Fruit fly (Drosophila melanogaster): ENCODE data around the gene RfC4.

RfC4 gene

dm6 chr3L:4167353-4167842 is 31.6 kb upstream of the RfC4 start, which contains the start of gene mas:
mas (minus strand) TSS chr3L:4167464.
- TF ChIP-seq jim (GFP tag; optimal IDR thresholded peaks at IDR 0.05), result no peak
- TF ChIP-seq Jra (GFP tag; optimal IDR thresholded peaks at IDR 0.05), result no peak
- no peak for TF ChIP-seq lola (GFP tag; optimal IDR thresholded peaks at IDR 0.05)
- TF ChIP-seq woc (GFP tag; optimal IDR thresholded peaks at IDR 0.05), result no peak
- TF ChIP-seq brk (GFP tag; optimal IDR thresholded peaks at IDR 0.05), result no peak
- no peak for TF ChIP-seq h (GFP tag; optimal IDR thresholded peaks at IDR 0.05)
- no peak for TF ChIP-seq pan (optimal IDR thresholded peaks at IDR 0.05)
- peak; percentile 22 for TF ChIP-seq fru (GFP tag; optimal IDR thresholded peaks at IDR 0.05)
- no peak for TF ChIP-seq dsf (GFP tag; optimal IDR thresholded peaks at IDR 0.05; ENCODE audit: borderline replicate concordance)
- no peak for TF ChIP-seq psq (GFP tag; optimal IDR thresholded peaks at IDR 0.05)
- no peak for TF ChIP-seq CrebA (GFP tag; optimal IDR thresholded peaks at IDR 0.05; ENCODE audit: borderline replicate concordance)
- no peak for TF ChIP-seq usp (GFP tag; optimal IDR thresholded peaks at IDR 0.05)
- TF ChIP-seq Dif (GFP tag; optimal IDR thresholded peaks at IDR 0.05; ENCODE audit: partially characterized antibody), result peak; percentile 91
- TF ChIP-seq Hr78 (GFP tag; optimal IDR thresholded peaks at IDR 0.05), result no peak
- peak; percentile 38 to 89 for TF ChIP-seq dl (GFP tag; optimal IDR thresholded peaks at IDR 0.05; ENCODE audit: insufficient read depth in 1 of 2, partially characterized antibody in 2 of 2)
- TF ChIP-seq Abd-B (GFP tag; optimal IDR thresholded peaks at IDR 0.05), result no peak
- TF ChIP-seq Myc (optimal IDR thresholded peaks at IDR 0.05), result no peak
- TF ChIP-seq CG9705 (GFP tag; optimal IDR thresholded peaks at IDR 0.05), result no peak
- TF ChIP-seq sage (GFP tag; optimal IDR thresholded peaks at IDR 0.05), result no peak
- TF ChIP-seq tai (GFP tag; optimal IDR thresholded peaks at IDR 0.05), result no peak
- no peak for TF ChIP-seq Dfd (GFP tag; optimal IDR thresholded peaks at IDR 0.05)
- TF ChIP-seq CG32264 (GFP tag; optimal IDR thresholded peaks at IDR 0.05), result no peak
- no peak for TF ChIP-seq Vsx2 (GFP tag; optimal IDR thresholded peaks at IDR 0.05; ENCODE audit: partially characterized antibody)
- TF ChIP-seq Hr83 (GFP tag; optimal IDR thresholded peaks at IDR 0.05; ENCODE audit: poor library complexity, severe bottlenecking), result no peak

- TF ChIP-seq dmrt93B (GFP tag; optimal IDR thresholded peaks at IDR 0.05) (no peak), CrebA (GFP tag; optimal IDR thresholded peaks at IDR 0.05; ENCODE audit: borderline replicate concordance) (peak; percentile 62), OdsH (GFP tag; optimal IDR thresholded peaks at IDR 0.05) (no peak), h (GFP tag; optimal IDR thresholded peaks at IDR 0.05) (no peak), CG9705 (GFP tag; optimal IDR thresholded peaks at IDR 0.05) (no peak), usp (GFP tag; optimal IDR thresholded peaks at IDR 0.05) (no peak), Dfd (GFP tag; optimal IDR thresholded peaks at IDR 0.05) (no peak), HLH106 (tag; optimal IDR thresholded peaks at IDR 0.05) (no peak), ey (GFP tag; optimal IDR thresholded peaks at IDR 0.05) (no peak), rgr (GFP tag; optimal IDR thresholded peaks at IDR 0.05) (no peak), Sp1 (GFP tag; optimal IDR thresholded peaks at IDR 0.05) (peak; percentile 44)
Measured at dm6 chr3L:4160926-4161325, 25.1 kb upstream of the RfC4 start, which contains the start of gene nab. nab (minus strand) TSS chr3L:4160932.

- TF ChIP-seq dsf (GFP tag; optimal IDR thresholded peaks at IDR 0.05; ENCODE audit: borderline replicate concordance), result no peak
- TF ChIP-seq CrebA (GFP tag; optimal IDR thresholded peaks at IDR 0.05; ENCODE audit: borderline replicate concordance), result no peak
- no peak for TF ChIP-seq sv (GFP tag; optimal IDR thresholded peaks at IDR 0.05)
- no peak for TF ChIP-seq sage (GFP tag; optimal IDR thresholded peaks at IDR 0.05)
- no peak for TF ChIP-seq pan (optimal IDR thresholded peaks at IDR 0.05)
- TF ChIP-seq dl (GFP tag; optimal IDR thresholded peaks at IDR 0.05; ENCODE audit: insufficient read depth in 1 of 2, partially characterized antibody in 2 of 2), result no peak
- no peak for TF ChIP-seq Hr83 (GFP tag; optimal IDR thresholded peaks at IDR 0.05; ENCODE audit: poor library complexity, severe bottlenecking)
- TF ChIP-seq usp (GFP tag; optimal IDR thresholded peaks at IDR 0.05), result no peak
- TF ChIP-seq tai (GFP tag; optimal IDR thresholded peaks at IDR 0.05), result no peak
Measured at dm6 chr3L:4159264-4159663, 23.4 kb upstream of the RfC4 start.

- TF ChIP-seq HLH106 (tag; optimal IDR thresholded peaks at IDR 0.05) (peak; percentile 78), dl (GFP tag; optimal IDR thresholded peaks at IDR 0.05; ENCODE audit: insufficient read depth in 1 of 2, partially characterized antibody in 2 of 2) (no peak), sv (GFP tag; optimal IDR thresholded peaks at IDR 0.05) (no peak), woc (GFP tag; optimal IDR thresholded peaks at IDR 0.05) (peak; percentile 19), brk (GFP tag; optimal IDR thresholded peaks at IDR 0.05) (peak; percentile 60), ey (GFP tag; optimal IDR thresholded peaks at IDR 0.05) (peak; percentile 61), lola (GFP tag; optimal IDR thresholded peaks at IDR 0.05) (no peak), Abd-B (GFP tag; optimal IDR thresholded peaks at IDR 0.05) (no peak), foxo (GFP tag; optimal IDR thresholded peaks at IDR 0.05) (peak in 1 of 2 experiments; percentile 70), OdsH (GFP tag; optimal IDR thresholded peaks at IDR 0.05) (peak; percentile 49), psq (GFP tag; optimal IDR thresholded peaks at IDR 0.05) (peak; percentile 38), dmrt93B (GFP tag; optimal IDR thresholded peaks at IDR 0.05) (peak; percentile 34), h (GFP tag; optimal IDR thresholded peaks at IDR 0.05) (peak; percentile 76), br (GFP tag; optimal IDR thresholded peaks at IDR 0.05) (peak; percentile 54), fru (GFP tag; optimal IDR thresholded peaks at IDR 0.05) (peak; percentile 67), CG9705 (GFP tag; optimal IDR thresholded peaks at IDR 0.05) (peak; percentile 38), Jra (GFP tag; optimal IDR thresholded peaks at IDR 0.05) (no peak), sage (GFP tag; optimal IDR thresholded peaks at IDR 0.05) (peak; percentile 40), Hnf4 (GFP tag; optimal IDR thresholded peaks at IDR 0.05) (peak; percentile 37), Sp1 (GFP tag; optimal IDR thresholded peaks at IDR 0.05) (peak; percentile 72), rgr (GFP tag; optimal IDR thresholded peaks at IDR 0.05) (peak; percentile 75)
Measured at dm6 chr3L:4158361-4158760, 22.5 kb upstream of the RfC4 start.
